Fruit fly (Drosophila melanogaster) whole organism, embryonic: Measurements from ENCODE around the gene Slimp.

Experiments
- ATbp ChIP-seq: fragments of 200-800 bp; sonication (Bioruptor generic); optimal IDR thresholded peaks from 2 replicates; lab custom pipeline; 2017; ENCODE audit warnings: missing biosample characterization, mild to moderate bottlenecking, missing genetic modification characterization, missing genetic modification reagents
- Abd-B ChIP-seq: fragments of 200-800 bp; sonication (Bioruptor generic); optimal IDR thresholded peaks from 2 replicates; lab custom pipeline; 2018; ENCODE audit warnings: missing biosample characterization, mild to moderate bottlenecking, missing genetic modification characterization, moderate library complexity
- B-H1 ChIP-seq: fragments of 200-800 bp; sonication (Bioruptor generic); IDR thresholded peaks from 3 replicates; pipeline ENCODE4 v1.3.6; 2022; ENCODE audit warnings: missing biosample characterization, missing genetic modification characterization
- BtbVII ChIP-seq: fragments of 200-800 bp; sonication (Bioruptor generic); optimal IDR thresholded peaks from 3 replicates; lab custom pipeline; 2017; ENCODE audit warnings: missing biosample characterization, mild to moderate bottlenecking, missing genetic modification characterization
- CG10321 ChIP-seq: fragments of 200-800 bp; sonication (Bioruptor generic); IDR thresholded peaks from 2 replicates; pipeline ENCODE4 v1.3.6; 2022; ENCODE audit warnings: missing biosample characterization, missing genetic modification characterization
- CG12942 ChIP-seq: fragments of 200-800 bp; sonication (Bioruptor generic); optimal IDR thresholded peaks from 3 replicates; lab custom pipeline; 2016; ENCODE audit warnings: missing biosample characterization, missing genetic modification characterization
- CG13123 ChIP-seq: fragments of 200-800 bp; sonication (Bioruptor generic); optimal IDR thresholded peaks from 2 replicates; lab custom pipeline; 2016; ENCODE audit warnings: missing biosample characterization, missing genetic modification characterization
- CG13424 ChIP-seq: fragments of 200-800 bp; sonication (Bioruptor generic); optimal IDR thresholded peaks from 2 replicates; lab custom pipeline; 2019; ENCODE audit warnings: missing biosample characterization, mild to moderate bottlenecking, missing genetic modification characterization, moderate library complexity
- CG13894 ChIP-seq: fragments of 200-800 bp; sonication (Bioruptor generic); optimal IDR thresholded peaks from 3 replicates; lab custom pipeline; 2018; ENCODE audit warnings: missing biosample characterization, mild to moderate bottlenecking, missing genetic modification characterization, moderate library complexity
- CG17361 ChIP-seq: fragments of 200-800 bp; sonication (Bioruptor generic); IDR thresholded peaks from 3 replicates; pipeline ENCODE4 v1.3.6; 2022; ENCODE audit warnings: missing biosample characterization, missing genetic modification characterization
- CG2202 ChIP-seq: fragments of 200-800 bp; sonication (Bioruptor generic); optimal IDR thresholded peaks from 2 replicates; lab custom pipeline; 2018; ENCODE audit warnings: missing biosample characterization, mild to moderate bottlenecking, missing genetic modification characterization
- CG30431 ChIP-seq: fragments of 200-800 bp; sonication (Bioruptor generic); optimal IDR thresholded peaks from 2 replicates; lab custom pipeline; 2017; ENCODE audit warnings: missing biosample characterization, missing genetic modification characterization
- CG32532 ChIP-seq: fragments of 200-800 bp; sonication (Bioruptor generic); IDR thresholded peaks from 2 replicates; pipeline ENCODE4 v1.3.6; 2022; ENCODE audit warnings: missing biosample characterization, missing genetic modification characterization
- CG34224 ChIP-seq: fragments of 200-800 bp; sonication (Bioruptor generic); IDR thresholded peaks from 3 replicates; pipeline ENCODE4 v1.3.6; 2022; ENCODE audit warnings: missing biosample characterization, missing genetic modification characterization; ENCODE audit not compliant: partially characterized antibody
- CG4404 ChIP-seq: fragments of 200-800 bp; sonication (Bioruptor generic); IDR thresholded peaks from 2 replicates; pipeline ENCODE4 v1.3.6; 2022; ENCODE audit warnings: missing biosample characterization, missing genetic modification characterization
- CG4854 ChIP-seq: fragments of 200-800 bp; sonication (Bioruptor generic); optimal IDR thresholded peaks from 2 replicates; lab custom pipeline; 2016; ENCODE audit warnings: missing biosample characterization, missing genetic modification characterization, inconsistent platforms
- CG9727 ChIP-seq: fragments of 200-800 bp; sonication (Bioruptor generic); optimal IDR thresholded peaks from 3 replicates; lab custom pipeline; 2017; ENCODE audit warnings: missing biosample characterization, mild to moderate bottlenecking, missing genetic modification characterization
- D19B ChIP-seq: fragments of 200-800 bp; sonication (Bioruptor generic); optimal IDR thresholded peaks from 2 replicates; lab custom pipeline; 2017; ENCODE audit warnings: missing biosample characterization, mild to moderate bottlenecking, missing genetic modification characterization
- Dref ChIP-seq: fragments of 200-800 bp; sonication (Bioruptor generic); IDR thresholded peaks from 2 replicates; pipeline ENCODE4 v1.3.6; 2022; ENCODE audit warnings: missing biosample characterization, missing genetic modification characterization
- Elba2 ChIP-seq: fragments of 200-800 bp; sonication (Bioruptor generic); optimal IDR thresholded peaks from 3 replicates; lab custom pipeline; 2016; ENCODE audit warnings: missing biosample characterization, missing genetic modification characterization
- Fer1 ChIP-seq: fragments of 200-800 bp; sonication (Bioruptor generic); optimal IDR thresholded peaks from 2 replicates; lab custom pipeline; 2017; ENCODE audit warnings: missing biosample characterization, mild to moderate bottlenecking, missing genetic modification characterization
- HLH4C ChIP-seq: fragments of 200-800 bp; sonication (Bioruptor generic); IDR thresholded peaks from 3 replicates; pipeline ENCODE4 v1.3.6; 2022; ENCODE audit warnings: missing biosample characterization, missing genetic modification characterization; ENCODE audit not compliant: partially characterized antibody
- Optix ChIP-seq: fragments of 200-800 bp; sonication (Bioruptor generic); IDR thresholded peaks from 3 replicates; pipeline ENCODE4 v1.3.6; 2022; ENCODE audit warnings: missing biosample characterization, missing genetic modification characterization
- Pdp1 ChIP-seq, 2 experiments: fragments of 200-800 bp; sonication (Bioruptor generic); optimal IDR thresholded peaks; 3 replicates each; lab custom pipeline; 2016; ENCODE audit warnings: missing biosample characterization in 2 of 2, missing genetic modification characterization in 2 of 2, mild to moderate bottlenecking in 1 of 2, moderate library complexity in 1 of 2
- Six4 ChIP-seq: fragments of 200-800 bp; sonication (Bioruptor generic); optimal IDR thresholded peaks from 2 replicates; lab custom pipeline; 2016; ENCODE audit warnings: missing biosample characterization, missing genetic modification characterization
- Sox100B ChIP-seq: fragments of 200-800 bp; sonication (Bioruptor generic); optimal IDR thresholded peaks from 3 replicates; lab custom pipeline; 2018; ENCODE audit warnings: missing biosample characterization, mild to moderate bottlenecking, missing genetic modification characterization
- Spps ChIP-seq: fragments of 200-800 bp; sonication (Bioruptor generic); optimal IDR thresholded peaks from 2 replicates; lab custom pipeline; 2018; ENCODE audit warnings: missing biosample characterization, mild to moderate bottlenecking, missing genetic modification characterization
- abd-A ChIP-seq: fragments of 200-800 bp; sonication (Bioruptor generic); optimal IDR thresholded peaks from 3 replicates; lab custom pipeline; 2019; ENCODE audit warnings: missing biosample characterization, mild to moderate bottlenecking, missing genetic modification characterization, moderate library complexity
- al ChIP-seq: fragments of 200-800 bp; sonication (Bioruptor generic); IDR thresholded peaks from 2 replicates; pipeline ENCODE4 v1.3.6; 2022; ENCODE audit warnings: missing biosample characterization, missing genetic modification characterization
- ci ChIP-seq: fragments of 200-800 bp; sonication (Bioruptor generic); IDR thresholded peaks from 3 replicates; pipeline ENCODE4 v1.3.6; 2022; ENCODE audit warnings: missing biosample characterization, missing genetic modification characterization
- fd64A ChIP-seq: fragments of 200-800 bp; sonication (Bioruptor generic); optimal IDR thresholded peaks from 3 replicates; lab custom pipeline; 2018; ENCODE audit warnings: missing biosample characterization, mild to moderate bottlenecking, missing genetic modification characterization
- ftz-f1 ChIP-seq: fragments of 200-800 bp; sonication (Bioruptor generic); optimal IDR thresholded peaks from 2 replicates; lab custom pipeline; 2016; ENCODE audit warnings: missing biosample characterization, missing genetic modification characterization
- grau ChIP-seq: fragments of 200-800 bp; optimal IDR thresholded peaks from 3 replicates; lab custom pipeline; 2019; ENCODE audit warnings: missing biosample characterization, mild to moderate bottlenecking, missing genetic modification characterization, moderate library complexity
- insv ChIP-seq, 2 experiments: fragments of 200-800 bp; sonication (Bioruptor generic); optimal IDR thresholded peaks; 3 replicates each; lab custom pipeline; 2016 to 2018; ENCODE audit warnings: missing biosample characterization in 2 of 2, missing genetic modification characterization in 2 of 2
- pzg ChIP-seq: fragments of 200-800 bp; sonication (Bioruptor generic); optimal IDR thresholded peaks from 3 replicates; lab custom pipeline; 2018; ENCODE audit warnings: missing biosample characterization, mild to moderate bottlenecking, missing genetic modification characterization, moderate library complexity
- ranshi ChIP-seq: fragments of 200-800 bp; sonication (Bioruptor generic); IDR thresholded peaks from 2 replicates; pipeline ENCODE4 v1.3.6; 2022; ENCODE audit warnings: missing biosample characterization, missing genetic modification characterization
- ro ChIP-seq: fragments of 200-800 bp; sonication (Bioruptor generic); IDR thresholded peaks from 2 replicates; pipeline ENCODE4 v1.3.6; 2022; ENCODE audit warnings: missing biosample characterization, missing genetic modification characterization
- sens ChIP-seq: fragments of 200-800 bp; sonication (Bioruptor generic); peaks from one replicate; lab custom pipeline; 2016; ENCODE audit warnings: missing biosample characterization, missing genetic modification characterization
- sens-2 ChIP-seq: fragments of 200-800 bp; sonication (Bioruptor generic); IDR thresholded peaks from 2 replicates; pipeline ENCODE4 v1.3.6; 2022; ENCODE audit warnings: missing biosample characterization, missing genetic modification characterization
- sim ChIP-seq: fragments of 200-800 bp; sonication (Bioruptor generic); IDR thresholded peaks from 2 replicates; pipeline ENCODE4 v1.3.6; 2022; ENCODE audit warnings: missing biosample characterization, missing genetic modification characterization
- sob ChIP-seq: fragments of 200-800 bp; sonication (Bioruptor generic); IDR thresholded peaks from 2 replicates; pipeline ENCODE4 v1.3.6; 2022; ENCODE audit warnings: missing biosample characterization, missing genetic modification characterization
- tin ChIP-seq: fragments of 200-800 bp; sonication (Bioruptor generic); optimal IDR thresholded peaks from 3 replicates; lab custom pipeline; 2016; ENCODE audit warnings: missing biosample characterization, missing genetic modification characterization
- tna ChIP-seq: fragments of 200-800 bp; sonication (Bioruptor generic); IDR thresholded peaks from 2 replicates; pipeline ENCODE4 v1.3.6; 2022; ENCODE audit warnings: missing biosample characterization, missing genetic modification characterization; ENCODE audit not compliant: partially characterized antibody
- tx ChIP-seq: fragments of 200-800 bp; sonication (Bioruptor generic); optimal IDR thresholded peaks from 2 replicates; lab custom pipeline; 2016; ENCODE audit warnings: missing biosample characterization, missing genetic modification characterization
- usp ChIP-seq: fragments of >200 bp; optimal IDR thresholded peaks from 2 replicates; lab custom pipeline; 2017; ENCODE audit warnings: missing biosample characterization, missing genetic modification characterization

Gene Slimp

DNA sequence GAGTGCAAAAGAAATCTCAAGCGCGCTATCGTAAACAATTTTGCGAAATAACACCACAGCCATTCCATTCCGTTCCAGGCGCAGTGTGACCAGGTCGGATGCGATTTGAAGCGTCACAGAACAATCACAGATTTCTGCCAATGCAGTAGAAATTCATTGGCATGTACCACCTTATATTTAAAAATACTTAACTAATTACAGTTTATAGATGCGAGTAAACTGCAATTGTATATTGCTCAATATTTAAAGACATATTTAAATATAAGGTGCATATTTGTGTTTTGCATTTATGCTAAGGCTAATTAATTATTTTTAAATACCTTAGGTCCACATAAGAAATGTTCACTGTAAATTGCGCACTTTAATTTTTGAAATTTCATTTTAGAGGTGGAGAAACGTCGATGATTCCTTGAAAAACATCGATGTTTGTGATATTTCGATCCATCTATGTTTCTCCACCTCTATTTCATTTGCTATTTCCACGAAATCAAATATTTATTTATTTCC lies 44.7 kb upstream of the Slimp start, which contains the start of the genes SMC6 and CG6204 (continued):
- TF ChIP-seq CG17361: peak; percentile 97
- TF ChIP-seq CG30431 (GFP tag; lab: Kevin White, UChicago): peak; percentile 85
- TF ChIP-seq CG12942 (GFP tag; lab: Kevin White, UChicago): peak; percentile 85
- TF ChIP-seq CG32532 (GFP tag; lab: Robert Waterston, UW): peak; percentile 96
- peak; percentile 93 for TF ChIP-seq CG9727 (GFP tag; lab: Kevin White, UChicago)
- TF ChIP-seq ATbp: peak; percentile 90
- peak; percentile 100 for TF ChIP-seq grau (tag; lab: Kevin White, UChicago)
- TF ChIP-seq sob (GFP tag; lab: Robert Waterston, UW): peak; percentile 95
- TF ChIP-seq ftz-f1 (GFP tag; lab: Kevin White, UChicago): no peak
- TF ChIP-seq usp (GFP tag; lab: Kevin White, UChicago): no peak
- TF ChIP-seq Six4 (GFP tag; lab: Kevin White, UChicago): peak; percentile 84
- peak; percentile 61 for TF ChIP-seq pzg (GFP tag; lab: Kevin White, UChicago)
- TF ChIP-seq Abd-B (GFP tag; lab: Kevin White, UChicago): peak; percentile 97
- TF ChIP-seq Sox100B (GFP tag; lab: Kevin White, UChicago): peak; percentile 89
- TF ChIP-seq HLH4C (GFP tag; lab: Robert Waterston, UW): no peak
- peak; percentile 88; the same call in 1 of the 2 replicates for TF ChIP-seq sim (GFP tag; lab: Robert Waterston, UW)
- peak; percentile 98 for TF ChIP-seq sens (GFP tag; lab: Kevin White, UChicago)
- peak; percentile 84 for TF ChIP-seq D19B (GFP tag; lab: Kevin White, UChicago)
- peak; percentile 71 for TF ChIP-seq CG13123 (GFP tag; lab: Kevin White, UChicago)
- peak; percentile 67; the same call in 1 of the 2 replicates for TF ChIP-seq CG10321 (GFP tag; lab: Robert Waterston, UW)
- peak; percentile 95 for TF ChIP-seq CG13894
- TF ChIP-seq CG34224 (GFP tag; lab: Robert Waterston, UW): 0 out of 3 replicates have a peak, but pooled peaks have one; percentile 23
- peak; percentile 95 for TF ChIP-seq CG13424 (tag; lab: Kevin White, UChicago)
- peak; percentile 91 for TF ChIP-seq tin (GFP tag; lab: Kevin White, UChicago)
- TF ChIP-seq B-H1 (GFP tag; lab: Robert Waterston, UW): peak; percentile 92
- TF ChIP-seq Elba2: peak; percentile 71
- TF ChIP-seq tx: peak; percentile 79
- peak; percentile 82 for TF ChIP-seq CG4854 (GFP tag; lab: Kevin White, UChicago)
- peak; percentile 85 for TF ChIP-seq sens-2 (GFP tag; lab: Robert Waterston, UW)
- peak; percentile 84 for TF ChIP-seq Spps (tag; lab: Kevin White, UChicago)
- peak; percentile 87 to 91 for TF ChIP-seq Pdp1 (GFP tag; optimal IDR thresholded peaks at IDR 0.05; lab: Kevin White, UChicago)
- TF ChIP-seq Dref: peak; percentile 67
- peak; percentile 84 for TF ChIP-seq BtbVII (GFP tag; lab: Kevin White, UChicago)
- TF ChIP-seq ranshi (GFP tag; lab: Robert Waterston, UW): peak; percentile 95
- no peak for TF ChIP-seq Optix
- peak; percentile 95 for TF ChIP-seq CG4404 (GFP tag; lab: Robert Waterston, UW)
- TF ChIP-seq fd64A: peak; percentile 23
- TF ChIP-seq ci (GFP tag; lab: Robert Waterston, UW): peak; percentile 92
- TF ChIP-seq tna (GFP tag; lab: Robert Waterston, UW): no peak
- TF ChIP-seq al: peak; percentile 95
- TF ChIP-seq insv (GFP tag; optimal IDR thresholded peaks at IDR 0.05; lab: Kevin White, UChicago): peak in 1 of 2 experiments; percentile 54
- TF ChIP-seq Fer1 (GFP tag; lab: Kevin White, UChicago): peak; percentile 93
- peak; percentile 80 for TF ChIP-seq CG2202 (tag; lab: Kevin White, UChicago)
- TF ChIP-seq abd-A (tag; lab: Kevin White, UChicago): no peak
- TF ChIP-seq ro (GFP tag; lab: Robert Waterston, UW): peak; percentile 78
